Worm (Caenorhabditis elegans) whole organism, L4/young adult: ENCODE results near the gene C04F6.7.

Experiments used
- W03F9.2 ChIP-seq: fragments of 150-350 bp; optimal IDR thresholded peaks from 2 replicates; lab custom pipeline; 2014; ENCODE audit warnings: missing biosample characterization, missing genetic modification characterization
- dao-5 ChIP-seq: sonication (generic microtip); optimal IDR thresholded peaks from 2 replicates; lab custom pipeline; 2016; ENCODE audit warnings: missing genotype, missing genetic modification characterization, moderate library complexity, missing compliant biosample characterization

- TF ChIP-seq W03F9.2 (no peak), dao-5 (no peak)
Observed at ce11 chrX:3465785-3466184, 46.8 kb upstream of the C04F6.7 start, which contains the start of the genes ZK377.15 and sax-3.
